Worm (Caenorhabditis elegans) whole organism, early embryonic: ENCODE results near the gene C29F7.3.
"Not testable (repeated sequence)": the region's sequence is repeated elsewhere in the genome, so short reads cannot be mapped to it uniquely, and the experiment has no call there.

Source experiments
- B0310.2 ChIP-seq: sonication (generic microtip); optimal IDR thresholded peaks from 2 replicates; lab custom pipeline; 2016; ENCODE audit warnings: mild to moderate bottlenecking, missing genetic modification characterization, missing compliant biosample characterization
- F13C5.2 ChIP-seq: sonication (generic microtip); optimal IDR thresholded peaks from 2 replicates; lab custom pipeline; 2017; ENCODE audit warnings: mild to moderate bottlenecking, missing genetic modification characterization, inconsistent platforms, missing compliant biosample characterization
- aly-1 ChIP-seq: sonication (generic microtip); optimal IDR thresholded peaks from 2 replicates; lab custom pipeline; 2016; ENCODE audit warnings: missing genetic modification characterization, missing compliant biosample characterization
- ama-1 ChIP-seq: fragments of 150-350 bp; optimal IDR thresholded peaks from 2 replicates; lab custom pipeline; 2014
- ceh-13 ChIP-seq: fragments of 200-800 bp; sonication (Bioruptor generic); optimal IDR thresholded peaks from 2 replicates; lab custom pipeline; 2018; ENCODE audit warnings: mild to moderate bottlenecking, missing genetic modification characterization, missing compliant biosample characterization
- ceh-36 ChIP-seq: sonication (generic microtip); optimal IDR thresholded peaks from 2 replicates; lab custom pipeline; 2016; ENCODE audit warnings: missing genetic modification characterization, inconsistent platforms, missing compliant biosample characterization
- ets-7 ChIP-seq: sonication (generic microtip); optimal IDR thresholded peaks from 2 replicates; lab custom pipeline; 2016; ENCODE audit warnings: missing genotype, missing genetic modification characterization, missing compliant biosample characterization
- flt-1 ChIP-seq: fragments of 200-800 bp; sonication (Bioruptor generic); IDR thresholded peaks from 2 replicates; pipeline ENCODE4 v1.3.6; 2022; ENCODE audit warnings: missing genetic modification characterization, missing compliant biosample characterization
- hmbx-1 ChIP-seq: sonication (generic microtip); optimal IDR thresholded peaks from 2 replicates; lab custom pipeline; 2016; ENCODE audit warnings: mild to moderate bottlenecking, missing genetic modification characterization, missing compliant biosample characterization
- hmg-4 ChIP-seq: fragments of 200-800 bp; sonication (Bioruptor generic); optimal IDR thresholded peaks from 2 replicates; lab custom pipeline; 2018; ENCODE audit warnings: mild to moderate bottlenecking, missing genetic modification characterization, missing compliant biosample characterization
- hnd-1 ChIP-seq: sonication (generic microtip); optimal IDR thresholded peaks from 2 replicates; lab custom pipeline; 2016; ENCODE audit warnings: missing genetic modification characterization, missing compliant biosample characterization
- pes-1 ChIP-seq: fragments of 200-800 bp; sonication (Bioruptor generic); IDR thresholded peaks from 2 replicates; pipeline ENCODE4 v1.3.6; 2022; ENCODE audit warnings: missing genetic modification reagents, missing genetic modification characterization, missing compliant biosample characterization
- scrt-1 ChIP-seq: fragments of 200-800 bp; sonication (Bioruptor generic); IDR thresholded peaks from 2 replicates; pipeline ENCODE4 v1.3.6; 2022; ENCODE audit warnings: missing genetic modification characterization, missing compliant biosample characterization
- sea-1 ChIP-seq: fragments of 200-800 bp; sonication (Bioruptor generic); conservative IDR thresholded peaks from 2 replicates; pipeline ENCODE4 v1.3.6; 2022; ENCODE audit warnings: missing genetic modification characterization, missing compliant biosample characterization
- tbx-11 ChIP-seq: fragments of 200-800 bp; sonication (Bioruptor generic); IDR thresholded peaks from 2 replicates; pipeline ENCODE4 v1.3.6; 2022; ENCODE audit warnings: missing genetic modification characterization, missing compliant biosample characterization
- tbx-37 ChIP-seq: fragments of 200-800 bp; sonication (Bioruptor generic); conservative IDR thresholded peaks from 2 replicates; pipeline ENCODE4 v1.3.6; 2022; ENCODE audit warnings: missing genetic modification reagents, missing genetic modification characterization, missing compliant biosample characterization
- tra-4 ChIP-seq: sonication (generic microtip); optimal IDR thresholded peaks from 2 replicates; lab custom pipeline; 2017; ENCODE audit warnings: missing genetic modification characterization, missing compliant biosample characterization

Gene C29F7.3

ce11 chrX:13431388-13431787, 11.7 kb upstream of the C29F7.3 start, which contains the start of gene C29F7.10:
Gene C29F7.10 (minus strand): TSS chrX:13431488.
- not testable (repeated sequence) for TF ChIP-seq sea-1 (GFP tag; lab: Robert Waterston, UW); F13C5.2 (tag; lab: Kevin White, UChicago); ceh-13 (GFP tag; lab: Kevin White, UChicago)

ce11 chrX:13428755-13429154, 9.0 kb upstream of the C29F7.3 start, which contains the start of gene fkh-4:
Gene fkh-4 (minus strand): TSS chrX:13428855.
- TF ChIP-seq F13C5.2 (tag; lab: Kevin White, UChicago); tra-4 (tag; lab: Kevin White, UChicago); hmg-4 (GFP tag; lab: Kevin White, UChicago): not testable (repeated sequence)

ce11 chrX:13423340-13423739, 3.6 kb upstream of the C29F7.3 start, which contains the start of gene fkh-3:
Gene fkh-3 (minus strand): TSS chrX:13423440.
- TF ChIP-seq sea-1 (GFP tag; lab: Robert Waterston, UW), result no peak
- TF ChIP-seq tbx-11 (GFP tag; lab: Robert Waterston, UW), result no peak
- TF ChIP-seq hmbx-1 (tag; lab: Kevin White, UChicago), result no peak
- TF ChIP-seq ceh-36, result no peak
- no peak for TF ChIP-seq ama-1
- no peak for TF ChIP-seq B0310.2 (tag; lab: Kevin White, UChicago)
- no peak for TF ChIP-seq ets-7 (tag; lab: Kevin White, UChicago)
- no peak for TF ChIP-seq hmg-4 (GFP tag; lab: Kevin White, UChicago)
- no peak for TF ChIP-seq pes-1 (GFP tag; lab: Robert Waterston, UW)
- TF ChIP-seq hnd-1 (tag; lab: Kevin White, UChicago), result no peak
- no peak for TF ChIP-seq aly-1 (tag; lab: Kevin White, UChicago)
- no peak for TF ChIP-seq tra-4 (tag; lab: Kevin White, UChicago)
- no peak for TF ChIP-seq tbx-37 (GFP tag; lab: Robert Waterston, UW)

DNA sequence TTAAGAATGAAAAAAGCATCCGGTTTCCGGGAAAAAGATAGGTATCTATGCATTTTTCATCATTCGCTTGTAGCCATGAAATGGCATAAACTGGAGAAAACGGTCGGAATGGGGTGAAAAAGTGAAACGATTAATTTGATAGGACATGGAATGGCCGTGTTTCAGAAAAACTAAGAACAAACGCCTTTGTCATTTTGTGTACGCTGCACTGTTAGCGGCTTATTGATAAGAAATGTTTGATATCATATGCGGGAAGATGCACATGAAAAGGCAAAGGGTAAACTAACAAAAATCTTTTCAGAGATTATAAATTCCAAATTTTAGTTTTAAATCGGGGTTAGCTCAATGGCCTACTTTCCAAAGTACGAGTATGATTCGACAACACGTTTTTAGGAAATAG, 1.3 kb upstream of the C29F7.3 start:
- TF ChIP-seq flt-1 (GFP tag; lab: Robert Waterston, UW) (no peak), tbx-37 (GFP tag; lab: Robert Waterston, UW) (no peak), hmg-4 (GFP tag; lab: Kevin White, UChicago) (no peak), B0310.2 (tag; lab: Kevin White, UChicago) (no peak), F13C5.2 (tag; lab: Kevin White, UChicago) (no peak), hmbx-1 (tag; lab: Kevin White, UChicago) (no peak), aly-1 (tag; lab: Kevin White, UChicago) (no peak), pes-1 (GFP tag; lab: Robert Waterston, UW) (no peak), hnd-1 (tag; lab: Kevin White, UChicago) (no peak), ama-1 (no peak), ceh-13 (GFP tag; lab: Kevin White, UChicago) (no peak), tra-4 (tag; lab: Kevin White, UChicago) (no peak), scrt-1 (no peak), tbx-11 (GFP tag; lab: Robert Waterston, UW) (no peak), ets-7 (tag; lab: Kevin White, UChicago) (no peak), sea-1 (GFP tag; lab: Robert Waterston, UW) (no peak), ceh-36 (no peak)

- no peak for TF ChIP-seq tbx-11 (GFP tag; lab: Robert Waterston, UW)
- no peak for TF ChIP-seq tra-4 (tag; lab: Kevin White, UChicago)
- no peak for TF ChIP-seq ama-1
- no peak for TF ChIP-seq hnd-1 (tag; lab: Kevin White, UChicago)
- no peak for TF ChIP-seq pes-1 (GFP tag; lab: Robert Waterston, UW)
- TF ChIP-seq hmg-4 (GFP tag; lab: Kevin White, UChicago), result no peak
- no peak for TF ChIP-seq aly-1 (tag; lab: Kevin White, UChicago)
- no peak for TF ChIP-seq scrt-1
- no peak for TF ChIP-seq B0310.2 (tag; lab: Kevin White, UChicago)
- no peak for TF ChIP-seq ceh-13 (GFP tag; lab: Kevin White, UChicago)
- no peak for TF ChIP-seq ets-7 (tag; lab: Kevin White, UChicago)
- no peak for TF ChIP-seq ceh-36
Measured at ce11 chrX:13417479-13417878, 2.3 kb downstream of the C29F7.3 start.

DNA sequence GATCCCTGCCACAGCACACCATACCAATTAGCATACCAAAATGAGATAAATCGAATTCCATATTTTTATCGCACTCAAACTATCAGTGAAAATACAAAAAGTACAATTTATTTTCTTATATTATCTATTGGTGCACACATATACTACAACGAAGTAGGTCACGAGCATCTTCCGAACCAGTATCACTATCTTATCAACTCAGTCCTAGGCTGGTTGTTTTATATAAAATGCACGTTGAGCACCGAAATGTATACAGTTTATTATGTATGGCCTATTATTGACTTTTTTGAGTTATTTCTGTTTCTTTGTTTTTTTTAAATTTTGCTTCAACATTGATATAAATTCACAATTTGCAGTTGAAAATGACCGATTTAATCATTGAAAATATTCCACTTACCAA, 4.0 kb downstream of the C29F7.3 start, which contains the start of gene C29F7.2:
C29F7.2 (plus strand) TSS at position 357 of the 400 bp plus-strand sequence.
- TF ChIP-seq tbx-37 (GFP tag; lab: Robert Waterston, UW) (no peak), tbx-11 (GFP tag; lab: Robert Waterston, UW) (no peak), scrt-1 (no peak), hmg-4 (GFP tag; lab: Kevin White, UChicago) (no peak), F13C5.2 (tag; lab: Kevin White, UChicago) (no peak), pes-1 (GFP tag; lab: Robert Waterston, UW) (no peak), hnd-1 (tag; lab: Kevin White, UChicago) (no peak), ceh-13 (GFP tag; lab: Kevin White, UChicago) (no peak), sea-1 (GFP tag; lab: Robert Waterston, UW) (no peak), ets-7 (tag; lab: Kevin White, UChicago) (no peak), B0310.2 (tag; lab: Kevin White, UChicago) (no peak), ama-1 (no peak), tra-4 (tag; lab: Kevin White, UChicago) (no peak), ceh-36 (no peak), hmbx-1 (tag; lab: Kevin White, UChicago) (no peak), flt-1 (GFP tag; lab: Robert Waterston, UW) (no peak)

DNA sequence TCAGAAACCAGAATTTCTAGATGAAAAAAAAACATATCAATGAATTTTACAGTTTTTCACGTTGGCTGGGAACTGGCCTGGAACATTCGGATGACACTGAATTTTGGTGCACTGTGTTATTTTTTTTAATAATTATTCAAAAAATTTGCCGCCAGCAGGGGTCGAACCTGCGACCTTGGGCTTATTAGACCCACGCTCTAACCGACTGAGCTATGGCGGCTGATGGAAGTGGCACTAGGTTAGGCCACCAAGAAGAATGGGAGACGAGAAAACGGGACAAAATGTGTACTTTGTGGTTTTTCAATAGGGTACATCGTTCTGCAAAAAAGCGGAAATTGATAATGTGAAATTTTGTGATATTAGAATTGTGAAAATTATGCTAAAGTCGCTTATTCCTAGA, 4.8 kb downstream of the C29F7.3 start:
- TF ChIP-seq aly-1 (tag; lab: Kevin White, UChicago) (no peak), tbx-11 (GFP tag; lab: Robert Waterston, UW) (peak; percentile 74; the same call in 1 of the 2 replicates), hmbx-1 (tag; lab: Kevin White, UChicago) (peak; percentile 11), hnd-1 (tag; lab: Kevin White, UChicago) (peak; percentile 42), F13C5.2 (tag; lab: Kevin White, UChicago) (peak; percentile 68), ama-1 (no peak), hmg-4 (GFP tag; lab: Kevin White, UChicago) (no peak), pes-1 (GFP tag; lab: Robert Waterston, UW) (peak; percentile 85), ets-7 (tag; lab: Kevin White, UChicago) (no peak), ceh-13 (GFP tag; lab: Kevin White, UChicago) (peak; percentile 51), sea-1 (GFP tag; lab: Robert Waterston, UW) (peak; percentile 73; the same call in 1 of the 2 replicates), flt-1 (GFP tag; lab: Robert Waterston, UW) (peak; percentile 76), scrt-1 (peak; percentile 81), tra-4 (tag; lab: Kevin White, UChicago) (peak; percentile 55), tbx-37 (GFP tag; lab: Robert Waterston, UW) (peak; percentile 53; the same call in 1 of the 2 replicates), ceh-36 (peak; percentile 56), B0310.2 (tag; lab: Kevin White, UChicago) (peak; percentile 18)
